Worm (Caenorhabditis elegans): ENCODE measurements around the gene srw-36.

DNA sequence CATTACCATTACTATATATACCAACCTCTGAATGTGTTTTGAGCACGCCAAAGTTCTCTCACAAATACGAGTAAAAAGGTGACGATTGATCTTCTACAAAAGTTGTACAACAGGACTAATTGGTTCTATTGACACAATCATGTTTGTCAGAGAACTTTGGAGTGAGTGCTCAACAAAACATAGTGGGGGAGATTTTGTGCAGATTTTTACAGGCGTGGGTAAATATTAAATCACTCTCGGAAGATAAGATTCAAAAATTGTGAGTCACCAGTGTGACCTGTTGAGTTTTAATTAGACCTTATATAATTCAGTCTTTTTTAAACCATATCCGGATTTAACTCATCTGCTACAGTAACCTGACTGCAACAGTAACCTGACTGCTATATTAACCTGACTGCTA lies 10.8 kb upstream of the srw-36 start, which contains the start of gene F14F8.8:
- TF ChIP-seq sptf-1 (tag; optimal IDR thresholded peaks at IDR 0.05) (no peak), ztf-11 (tag; optimal IDR thresholded peaks at IDR 0.05) (no peak), ceh-43 (GFP tag; optimal IDR thresholded peaks at IDR 0.05) (no peak), nhr-28 (tag; optimal IDR thresholded peaks at IDR 0.05) (no peak), pha-4 (tag; optimal IDR thresholded peaks at IDR 0.05) (no peak), ces-1 (GFP tag; optimal IDR thresholded peaks at IDR 0.05) (no peak), elt-1 (tag; optimal IDR thresholded peaks at IDR 0.05; ENCODE audit: borderline replicate concordance, insufficient read depth) (no peak), mls-2 (tag; optimal IDR thresholded peaks at IDR 0.05) (no peak)

Data from whole organism, mixed stage, embryonic.